Fruit fly (Drosophila melanogaster) whole organism, embryonic: ENCODE data around the gene CG5973.
A peak's percentile ranks its signal among the peaks of the same experiment; 100 is the strongest.

Experiments
- Abd-B ChIP-seq: fragments of 200-800 bp; sonication (Bioruptor generic); optimal IDR thresholded peaks from 2 replicates; lab custom pipeline; 2018; ENCODE audit warnings: missing biosample characterization, mild to moderate bottlenecking, missing genetic modification characterization, moderate library complexity
- Antp ChIP-seq: fragments of 200-800 bp; sonication (Bioruptor generic); optimal IDR thresholded peaks from 3 replicates; lab custom pipeline; 2016; ENCODE audit warnings: missing biosample characterization, missing genetic modification characterization
- Awh ChIP-seq: fragments of 200-800 bp; sonication (Bioruptor generic); IDR thresholded peaks from 2 replicates; pipeline ENCODE4, ENCODE4 v1.3.6; 2022; ENCODE audit warnings: missing biosample characterization, missing genetic modification characterization
- Blimp-1 ChIP-seq: fragments of 200-800 bp; sonication (Bioruptor generic); optimal IDR thresholded peaks from 3 replicates; lab custom pipeline; 2018; ENCODE audit warnings: missing biosample characterization, missing genetic modification characterization, mild to moderate bottlenecking, moderate library complexity, missing genetic modification reagents
- BtbVII ChIP-seq: fragments of 200-800 bp; sonication (Bioruptor generic); optimal IDR thresholded peaks from 3 replicates; lab custom pipeline; 2017; ENCODE audit warnings: missing biosample characterization, mild to moderate bottlenecking, missing genetic modification characterization
- Bteb2 ChIP-seq: fragments of 200-800 bp; sonication (Bioruptor generic); optimal IDR thresholded peaks from 2 replicates; lab custom pipeline; 2016; ENCODE audit warnings: missing biosample characterization, missing genetic modification characterization
- CG10979 ChIP-seq: fragments of 200-800 bp; sonication (Bioruptor generic); optimal IDR thresholded peaks from 2 replicates; lab custom pipeline; 2018; ENCODE audit warnings: missing biosample characterization, mild to moderate bottlenecking, missing genetic modification characterization, moderate library complexity
- CG12219 ChIP-seq: fragments of 200-800 bp; sonication (Bioruptor generic); optimal IDR thresholded peaks from 3 replicates; lab custom pipeline; 2018; ENCODE audit warnings: missing biosample characterization, mild to moderate bottlenecking, missing genetic modification characterization
- CG12236 ChIP-seq: fragments of 200-800 bp; sonication (Bioruptor generic); optimal IDR thresholded peaks from 2 replicates; lab custom pipeline; 2016; ENCODE audit warnings: missing biosample characterization, missing genetic modification characterization
- CG13775 ChIP-seq: fragments of 200-800 bp; sonication (Bioruptor generic); optimal IDR thresholded peaks from 3 replicates; lab custom pipeline; 2017; ENCODE audit warnings: missing biosample characterization, mild to moderate bottlenecking, missing genetic modification characterization
- CG1602 ChIP-seq: fragments of 200-800 bp; sonication (Bioruptor generic); optimal IDR thresholded peaks from 3 replicates; lab custom pipeline; 2016; ENCODE audit warnings: missing biosample characterization, missing genetic modification characterization
- CG16779 ChIP-seq: fragments of 200-800 bp; sonication (Bioruptor generic); IDR thresholded peaks from 2 replicates; pipeline ENCODE4 v1.3.6; 2022; ENCODE audit warnings: missing biosample characterization, missing genetic modification characterization
- CG17328 ChIP-seq: fragments of 200-800 bp; sonication (Bioruptor generic); IDR thresholded peaks from 2 replicates; pipeline ENCODE4 v1.3.6; 2022; ENCODE audit warnings: missing biosample characterization, missing genetic modification characterization
- CG17612 ChIP-seq: fragments of 200-800 bp; sonication (Bioruptor generic); IDR thresholded peaks from 2 replicates; pipeline ENCODE4 v1.3.6; 2022; ENCODE audit warnings: missing biosample characterization, missing genetic modification characterization
- CG18011 ChIP-seq: fragments of 200-800 bp; sonication (Bioruptor generic); optimal IDR thresholded peaks from 2 replicates; lab custom pipeline; 2017; ENCODE audit warnings: missing biosample characterization, missing genetic modification characterization, mild to moderate bottlenecking, moderate library complexity, missing genotype
- CG18599 ChIP-seq: fragments of 200-800 bp; sonication (Bioruptor generic); optimal IDR thresholded peaks from 3 replicates; lab custom pipeline; 2017; ENCODE audit warnings: missing biosample characterization, missing genetic modification characterization, mild to moderate bottlenecking, moderate library complexity, missing genetic modification reagents
- CG4360 ChIP-seq: fragments of 200-800 bp; sonication (Bioruptor generic); IDR thresholded peaks from 2 replicates; pipeline ENCODE4 v1.3.6; 2022; ENCODE audit warnings: missing biosample characterization, missing genetic modification characterization
- CG43689 ChIP-seq: fragments of 200-800 bp; sonication (Bioruptor generic); IDR thresholded peaks from 2 replicates; pipeline ENCODE4 v1.3.6; 2022; ENCODE audit warnings: missing biosample characterization, missing genetic modification characterization
- CG4854 ChIP-seq: fragments of 200-800 bp; sonication (Bioruptor generic); optimal IDR thresholded peaks from 2 replicates; lab custom pipeline; 2016; ENCODE audit warnings: missing biosample characterization, missing genetic modification characterization, inconsistent platforms
- CG5245 ChIP-seq: fragments of 200-800 bp; sonication (Bioruptor generic); optimal IDR thresholded peaks from 3 replicates; lab custom pipeline; 2016; ENCODE audit warnings: missing biosample characterization, missing genetic modification characterization
- CG6272 ChIP-seq: fragments of 200-800 bp; sonication (Bioruptor generic); IDR thresholded peaks from 2 replicates; pipeline ENCODE4 v1.3.6; 2022; ENCODE audit warnings: missing biosample characterization, missing genetic modification characterization
- CG7271 ChIP-seq: fragments of 200-800 bp; sonication (Bioruptor generic); optimal IDR thresholded peaks from 2 replicates; lab custom pipeline; 2018; ENCODE audit warnings: missing biosample characterization, mild to moderate bottlenecking, missing genetic modification characterization, moderate library complexity
- CG9437 ChIP-seq: fragments of 200-800 bp; sonication (Bioruptor generic); optimal IDR thresholded peaks from 2 replicates; lab custom pipeline; 2018; ENCODE audit warnings: missing biosample characterization, mild to moderate bottlenecking, missing genetic modification characterization
- CoRest ChIP-seq: fragments of 200-800 bp; sonication (Bioruptor generic); optimal IDR thresholded peaks from 3 replicates; lab custom pipeline; 2018; ENCODE audit warnings: missing biosample characterization, mild to moderate bottlenecking, missing genetic modification characterization, moderate library complexity
- Dek ChIP-seq: fragments of 200-800 bp; sonication (Bioruptor generic); optimal IDR thresholded peaks from 3 replicates; lab custom pipeline; 2019; ENCODE audit warnings: missing biosample characterization, mild to moderate bottlenecking, missing genetic modification characterization, moderate library complexity
- Dp ChIP-seq: fragments of 200-800 bp; sonication (Bioruptor generic); optimal IDR thresholded peaks from 2 replicates; lab custom pipeline; 2018; ENCODE audit warnings: missing biosample characterization, mild to moderate bottlenecking, missing genetic modification characterization, moderate library complexity
- Drgx ChIP-seq: fragments of 200-800 bp; sonication (Bioruptor generic); IDR thresholded peaks from 2 replicates; pipeline ENCODE4 v1.3.6; 2022; ENCODE audit warnings: missing biosample characterization, missing genetic modification characterization
- Ets65A ChIP-seq: fragments of 200-800 bp; sonication (Bioruptor generic); peaks from one replicate; lab custom pipeline; 2016; ENCODE audit warnings: missing biosample characterization, missing genetic modification characterization
- Fer3 ChIP-seq: fragments of 200-800 bp; sonication (Bioruptor generic); optimal IDR thresholded peaks from 2 replicates; lab custom pipeline; 2018; ENCODE audit warnings: missing biosample characterization, mild to moderate bottlenecking, missing genetic modification characterization, moderate library complexity
- Hey ChIP-seq: fragments of 200-800 bp; sonication (Bioruptor generic); optimal IDR thresholded peaks from 3 replicates; lab custom pipeline; 2018; ENCODE audit warnings: missing biosample characterization, mild to moderate bottlenecking, missing genetic modification characterization
- Jarid2 ChIP-seq: fragments of 200-800 bp; sonication (Bioruptor generic); optimal IDR thresholded peaks from 3 replicates; lab custom pipeline; 2017; ENCODE audit warnings: mild to moderate bottlenecking, missing biosample characterization, missing genetic modification reagents, missing genetic modification characterization
- MTF-1 ChIP-seq: fragments of 200-800 bp; sonication (Bioruptor generic); optimal IDR thresholded peaks from 2 replicates; lab custom pipeline; 2018; ENCODE audit warnings: missing biosample characterization, mild to moderate bottlenecking, missing genetic modification characterization, borderline replicate concordance
- Sin3A ChIP-seq: fragments of >200 bp; optimal IDR thresholded peaks from 2 replicates; lab custom pipeline; 2018
- Taf1 ChIP-seq: fragments of 200-800 bp; sonication (Bioruptor generic); IDR thresholded peaks from 2 replicates; pipeline ENCODE4 v1.3.6; 2022; ENCODE audit warnings: missing biosample characterization, missing genetic modification characterization
- al ChIP-seq: fragments of 200-800 bp; sonication (Bioruptor generic); IDR thresholded peaks from 2 replicates; pipeline ENCODE4 v1.3.6; 2022; ENCODE audit warnings: missing biosample characterization, missing genetic modification characterization
- ap ChIP-seq: fragments of 200-800 bp; sonication (Bioruptor generic); IDR thresholded peaks from 2 replicates; pipeline ENCODE4 v1.3.6; 2022; ENCODE audit warnings: missing biosample characterization, missing genetic modification characterization
- cato ChIP-seq: fragments of 200-800 bp; sonication (Bioruptor generic); optimal IDR thresholded peaks from 2 replicates; lab custom pipeline; 2016; ENCODE audit warnings: missing biosample characterization, missing genetic modification characterization, borderline replicate concordance
- chm ChIP-seq: fragments of 200-800 bp; sonication (Bioruptor generic); IDR thresholded peaks from 2 replicates; pipeline ENCODE4 v1.3.6; 2022; ENCODE audit warnings: missing biosample characterization, missing genetic modification characterization
- da ChIP-seq: fragments of 200-800 bp; sonication (Bioruptor generic); optimal IDR thresholded peaks from 2 replicates; lab custom pipeline; 2016; ENCODE audit warnings: missing biosample characterization, missing genetic modification characterization
- fd3F ChIP-seq: fragments of 200-800 bp; sonication (Bioruptor generic); optimal IDR thresholded peaks from 2 replicates; lab custom pipeline; 2018; ENCODE audit warnings: missing biosample characterization, mild to moderate bottlenecking, missing genetic modification characterization, moderate library complexity
- ham ChIP-seq: fragments of 200-800 bp; sonication (Bioruptor generic); IDR thresholded peaks from 2 replicates; pipeline ENCODE4 v1.3.6; 2022; ENCODE audit warnings: missing biosample characterization, missing genetic modification characterization
- lab ChIP-seq: fragments of 200-800 bp; sonication (Bioruptor generic); optimal IDR thresholded peaks from 3 replicates; lab custom pipeline; 2017; ENCODE audit warnings: missing biosample characterization, missing genetic modification characterization, mild to moderate bottlenecking, moderate library complexity, missing genetic modification reagents
- mam ChIP-seq: fragments of 200-800 bp; sonication (Bioruptor generic); optimal IDR thresholded peaks from 3 replicates; lab custom pipeline; 2016; ENCODE audit warnings: missing biosample characterization, missing genetic modification characterization
- odd ChIP-seq: fragments of 200-800 bp; sonication (Bioruptor generic); optimal IDR thresholded peaks from 2 replicates; lab custom pipeline; 2017; ENCODE audit warnings: missing biosample characterization, mild to moderate bottlenecking, missing genetic modification characterization
- pnt ChIP-seq: fragments of 200-800 bp; sonication (Bioruptor generic); optimal IDR thresholded peaks from 3 replicates; lab custom pipeline; 2016; ENCODE audit warnings: missing biosample characterization, missing genetic modification characterization
- prd ChIP-seq, 3 experiments: fragments of >200 bp in 2 of 3; fragments of 200-800 bp in 1 of 3; sonication (Bioruptor generic) in 1 of 3; optimal IDR thresholded peaks in 2 of 3; IDR thresholded peaks in 1 of 3; 2 replicates in 2 of 3; 3 replicates in 1 of 3; pipeline versions ENCODE4 v1.3.6 to Lab custom; 2017 to 2022; ENCODE audit warnings: missing biosample characterization in 1 of 3, missing genetic modification characterization in 1 of 3
- sna ChIP-seq: fragments of 200-800 bp; sonication (Bioruptor generic); IDR thresholded peaks from 2 replicates; pipeline ENCODE4 v1.3.6; 2022; ENCODE audit warnings: missing biosample characterization, missing genetic modification characterization; ENCODE audit not compliant: partially characterized antibody
- zen ChIP-seq: fragments of 200-800 bp; sonication (Bioruptor generic); optimal IDR thresholded peaks from 3 replicates; lab custom pipeline; 2018; ENCODE audit warnings: missing biosample characterization, mild to moderate bottlenecking, missing genetic modification characterization, moderate library complexity

Gene CG5973

DNA sequence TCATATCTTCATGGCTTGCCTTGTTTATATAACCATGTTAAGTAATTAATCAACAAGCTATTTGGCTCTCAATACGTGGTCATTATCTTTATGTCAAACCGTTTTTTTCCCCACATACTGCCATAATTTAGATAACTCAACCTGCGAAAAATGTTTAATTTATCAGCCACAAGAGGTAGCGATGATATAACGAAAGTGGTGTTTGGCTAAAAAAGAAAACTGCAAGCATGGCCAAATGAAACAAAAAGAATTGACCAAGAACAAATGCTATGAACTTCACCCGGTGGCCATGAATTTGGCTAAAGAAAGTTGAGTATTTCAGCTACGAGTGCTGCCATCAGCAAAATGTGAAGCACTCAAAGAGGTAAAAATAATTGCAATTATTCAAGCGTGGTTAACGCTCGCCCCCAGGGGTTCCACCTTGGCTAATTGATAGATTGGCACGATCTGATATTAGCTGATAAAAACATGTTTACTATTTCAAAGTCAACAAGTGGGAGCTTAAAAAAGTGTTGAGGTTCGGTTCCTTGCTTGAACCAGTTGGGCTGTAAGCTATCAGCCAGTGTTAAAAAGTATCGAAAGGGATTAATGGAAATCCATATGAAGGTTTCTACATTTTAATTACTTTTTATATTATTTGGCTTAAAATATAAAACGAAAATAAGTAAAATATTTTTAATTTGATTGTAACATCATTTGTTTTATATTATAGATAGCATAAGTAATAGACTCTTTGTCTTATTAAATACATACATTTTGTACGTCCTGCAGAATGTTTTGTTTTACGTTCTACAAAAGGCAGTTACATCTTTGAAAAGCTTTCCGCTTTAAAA lies 584 bp upstream of the CG5973 start (continued):
- TF ChIP-seq CG6272 (no peak), CG17328 (GFP tag; lab: Robert Waterston, UW) (peak; percentile 58), al (peak; percentile 34; the same call in 1 of the 2 replicates), Hey (tag; lab: Kevin White, UChicago) (peak; percentile 77), ham (GFP tag; lab: Robert Waterston, UW) (peak; percentile 19; the same call in 1 of the 2 replicates), CG17612 (GFP tag; lab: Robert Waterston, UW) (peak; percentile 67), Sin3A (lab: Kevin White, UChicago) (no peak), CG5245 (GFP tag; lab: Kevin White, UChicago) (peak; percentile 33), CG43689 (GFP tag; lab: Robert Waterston, UW) (peak; percentile 80), da (GFP tag; lab: Kevin White, UChicago) (peak; percentile 4), CG7271 (tag; lab: Kevin White, UChicago) (no peak), odd (GFP tag; lab: Kevin White, UChicago) (peak; percentile 41), lab (GFP tag; lab: Kevin White, UChicago) (peak; percentile 91), fd3F (GFP tag; lab: Kevin White, UChicago) (peak; percentile 82), Drgx (GFP tag; lab: Robert Waterston, UW) (no peak; the same call in 1 of the 2 replicates), zen (tag; lab: Kevin White, UChicago) (no peak), Taf1 (GFP tag; lab: Robert Waterston, UW) (peak; percentile 59; the same call in 1 of the 2 replicates), chm (GFP tag; lab: Robert Waterston, UW) (no peak; the same call in 1 of the 2 replicates), cato (GFP tag; lab: Kevin White, UChicago) (peak; percentile 5), Ets65A (peak; percentile 84), CG18599 (peak; percentile 79), CG12236 (GFP tag; lab: Kevin White, UChicago) (peak; percentile 58), sna (GFP tag; lab: Robert Waterston, UW) (no peak), mam (peak; percentile 75), Bteb2 (peak; percentile 38), MTF-1 (GFP tag; lab: Kevin White, UChicago) (peak; percentile 86), Abd-B (GFP tag; lab: Kevin White, UChicago) (peak; percentile 5), prd (optimal IDR thresholded peaks at IDR 0.05; lab: Kevin White, UChicago) (no peak), prd (GFP tag; IDR thresholded peaks at IDR 0.05; lab: Robert Waterston, UW) (peak; percentile 40; the same call in 2 of the 3 replicates), CG13775 (GFP tag; lab: Kevin White, UChicago) (peak; percentile 44), Awh (GFP tag; lab: Robert Waterston, UW) (peak; percentile 92), CG9437 (no peak), Dp (peak; percentile 19), pnt (GFP tag; lab: Kevin White, UChicago) (peak; percentile 56), Antp (peak; percentile 56), Dek (tag; lab: Kevin White, UChicago) (peak; percentile 81), CG12219 (GFP tag; lab: Kevin White, UChicago) (peak; percentile 47), CG16779 (GFP tag; lab: Robert Waterston, UW) (peak; percentile 43; the same call in 1 of the 2 replicates), CG18011 (GFP tag; lab: Kevin White, UChicago) (peak; percentile 32), CG10979 (no peak), CG4360 (GFP tag; lab: Robert Waterston, UW) (peak; percentile 40), CG4854 (GFP tag; lab: Kevin White, UChicago) (peak; percentile 81), Jarid2 (peak; percentile 53), ap (GFP tag; lab: Robert Waterston, UW) (0 out of 2 replicates have a peak, but pooled peaks have one; percentile 20), Blimp-1 (peak; percentile 43), CoRest (tag; lab: Kevin White, UChicago) (peak; percentile 59), Fer3 (tag; lab: Kevin White, UChicago) (peak; percentile 85), CG1602 (peak; percentile 36), BtbVII (GFP tag; lab: Kevin White, UChicago) (peak; percentile 61)
